Fruit fly (Drosophila melanogaster) whole organism, pupa: Measurements from ENCODE around the gene Vps45.

Source experiments
- EcR ChIP-seq: fragments of 200-800 bp; sonication (Bioruptor generic); optimal IDR thresholded peaks from 3 replicates; lab custom pipeline; 2019; ENCODE audit warnings: missing biosample characterization, missing genetic modification characterization, mild to moderate bottlenecking, moderate library complexity, missing genetic modification reagents
- Snoo ChIP-seq: fragments of 200-800 bp; sonication (Bioruptor generic); optimal IDR thresholded peaks from 3 replicates; lab custom pipeline; 2017; ENCODE audit warnings: missing biosample characterization, mild to moderate bottlenecking, missing genetic modification characterization, inconsistent platforms
- fd96Ca ChIP-seq: fragments of 200-800 bp; sonication (Bioruptor generic); IDR thresholded peaks from 3 replicates; pipeline ENCODE4 v1.3.6; 2022; ENCODE audit warnings: missing biosample characterization, missing genetic modification characterization

DNA sequence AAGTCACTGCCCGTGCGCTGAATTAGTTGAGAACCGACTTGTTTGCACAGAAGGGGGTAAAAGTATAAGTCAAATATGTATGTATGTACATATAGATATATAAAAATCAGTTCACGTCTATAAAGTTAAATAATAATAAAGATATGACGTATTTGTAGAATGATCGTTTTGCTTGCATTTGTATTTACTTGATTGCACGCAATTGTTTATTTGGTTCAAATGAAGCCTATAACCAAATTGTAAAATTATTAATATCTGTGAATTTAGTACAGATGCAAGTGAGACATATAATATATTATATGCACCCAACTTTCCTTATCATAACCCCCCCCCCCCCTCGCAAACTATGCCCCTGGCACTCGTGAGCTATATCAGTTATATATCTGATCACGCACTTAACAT lies 36.8 kb downstream of the Vps45 start:
- no peak for TF ChIP-seq Snoo
- no peak for TF ChIP-seq fd96Ca (GFP tag; lab: Robert Waterston, UW)
- no peak for TF ChIP-seq EcR (GFP tag; lab: Kevin White, UChicago)
